Worm (Caenorhabditis elegans) whole organism, L4 larva: ENCODE results near the gene clec-186.

ENCODE experiments used
- dpl-1 ChIP-seq: fragments of 150-350 bp; optimal IDR thresholded peaks from 2 replicates; lab custom pipeline; 2014; ENCODE audit warnings: missing biosample characterization, missing genetic modification reagents, missing genetic modification characterization
- fos-1 ChIP-seq: fragments of 150-350 bp; optimal IDR thresholded peaks from 2 replicates; lab custom pipeline; 2014; ENCODE audit warnings: missing biosample characterization, missing genetic modification characterization
- jun-1 ChIP-seq: fragments of 150-350 bp; optimal IDR thresholded peaks from 2 replicates; lab custom pipeline; 2014; ENCODE audit warnings: missing biosample characterization, missing genetic modification reagents, missing genetic modification characterization
- lir-3 ChIP-seq: sonication (generic microtip); optimal IDR thresholded peaks from 2 replicates; lab custom pipeline; 2016; ENCODE audit warnings: mild to moderate bottlenecking, missing genetic modification characterization, missing compliant biosample characterization
- mdt-29 ChIP-seq: fragments of 200-800 bp; sonication (Bioruptor generic); IDR thresholded peaks from 2 replicates; pipeline ENCODE4 v1.3.6; 2022; ENCODE audit warnings: missing genetic modification reagents, missing genetic modification characterization, missing compliant biosample characterization
- spr-3 ChIP-seq: fragments of 200-800 bp; sonication (Bioruptor generic); optimal IDR thresholded peaks from 2 replicates; lab custom pipeline; 2018; ENCODE audit warnings: mild to moderate bottlenecking, missing genetic modification characterization, missing compliant biosample characterization
- unc-39 ChIP-seq: sonication (generic microtip); optimal IDR thresholded peaks from 2 replicates; lab custom pipeline; 2017; ENCODE audit warnings: missing biosample characterization, missing genetic modification characterization
- unc-62 ChIP-seq, 3 experiments: fragments of 150-350 bp in 1 of 3; sonication (generic microtip); optimal IDR thresholded peaks in 2 of 3; peaks in 1 of 3; 1 replicate in 1 of 3; 2 replicates in 2 of 3; lab custom pipeline; 2014 to 2017; ENCODE audit warnings: missing biosample characterization in 3 of 3, missing genetic modification characterization in 3 of 3, missing genetic modification reagents in 3 of 3, missing genotype in 1 of 3

DNA sequence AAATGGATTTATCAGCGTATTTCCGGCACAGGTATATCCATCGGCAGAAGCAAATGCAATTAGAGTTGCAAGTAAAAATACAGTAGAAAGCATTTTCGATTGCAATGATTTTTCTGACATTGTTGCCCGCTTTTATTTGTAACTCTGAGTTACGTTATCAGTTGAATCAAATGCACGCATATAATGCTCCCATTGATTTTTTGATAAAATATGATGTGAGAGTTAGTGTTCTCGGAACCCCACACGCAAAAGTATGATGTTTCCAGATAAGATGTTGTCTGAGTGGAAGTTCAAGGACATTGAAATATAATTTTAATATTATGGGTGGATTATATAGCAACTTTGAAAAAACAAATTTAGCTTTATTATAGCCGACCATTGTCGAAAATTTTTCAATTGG is 46.1 kb downstream of the clec-186 start, which contains the start of gene K08D8.5:
- TF ChIP-seq unc-62 (GFP tag; optimal IDR thresholded peaks at IDR 0.05 in 1 of 2; lab: Kevin White, UChicago) = no peak
- TF ChIP-seq unc-62 (tag; optimal IDR thresholded peaks at IDR 0.05; lab: Kevin White, UChicago) = no peak
- no peak for TF ChIP-seq mdt-29 (GFP tag; lab: Robert Waterston, UW)
- no peak for TF ChIP-seq spr-3
- TF ChIP-seq unc-39 (tag; lab: Kevin White, UChicago) = no peak
- no peak for TF ChIP-seq lir-3 (tag; lab: Kevin White, UChicago)
- no peak for TF ChIP-seq fos-1 (tag; lab: Kevin White, UChicago)
- no peak for TF ChIP-seq dpl-1 (GFP tag; lab: Kevin White, UChicago)
- TF ChIP-seq jun-1 = no peak
